Worm (Caenorhabditis elegans) whole organism, L3 larva: ENCODE data around the gene Y82E9BL.3.

Source experiments
- R02D3.7 ChIP-seq: fragments of 150-350 bp; optimal IDR thresholded peaks from 2 replicates; lab custom pipeline; 2014; ENCODE audit warnings: missing biosample characterization, missing genetic modification characterization
- ZK546.5 ChIP-seq: sonication (generic microtip); optimal IDR thresholded peaks from 2 replicates; lab custom pipeline; 2017; ENCODE audit warnings: missing biosample characterization, missing genetic modification characterization
- daf-12 ChIP-seq: fragments of 150-350 bp; optimal IDR thresholded peaks from 2 replicates; lab custom pipeline; 2014; ENCODE audit warnings: missing biosample characterization, missing genetic modification reagents, missing genetic modification characterization
- egl-27 ChIP-seq: sonication (generic microtip); optimal IDR thresholded peaks from 4 replicates; lab custom pipeline; 2017; ENCODE audit warnings: missing biosample characterization, missing genetic modification reagents, missing genetic modification characterization
- jun-1 ChIP-seq: fragments of 150-350 bp; optimal IDR thresholded peaks from 2 replicates; lab custom pipeline; 2014; ENCODE audit warnings: missing biosample characterization, missing genetic modification reagents, missing genetic modification characterization
- unc-62 ChIP-seq: fragments of 150-350 bp; sonication (generic microtip); optimal IDR thresholded peaks from 4 replicates; lab custom pipeline; 2014; ENCODE audit warnings: missing biosample characterization, missing genetic modification reagents, missing genetic modification characterization
- zag-1 ChIP-seq: fragments of 150-350 bp; optimal IDR thresholded peaks from 2 replicates; lab custom pipeline; 2014; ENCODE audit warnings: missing biosample characterization, missing genetic modification characterization
- ztf-4 ChIP-seq: fragments of 150-350 bp; optimal IDR thresholded peaks from 2 replicates; lab custom pipeline; 2014; ENCODE audit warnings: missing biosample characterization, missing genetic modification characterization

ce11 chrIII:1311367-1311766 is 39.3 kb downstream of the Y82E9BL.3 start:
- no peak for TF ChIP-seq unc-62 (GFP tag; lab: Kevin White, UChicago)
- TF ChIP-seq ztf-4 (tag; lab: Kevin White, UChicago) = no peak
- no peak for TF ChIP-seq daf-12 (tag; lab: Kevin White, UChicago)
- TF ChIP-seq jun-1 (tag; lab: Kevin White, UChicago) = no peak
- no peak for TF ChIP-seq zag-1 (tag; lab: Kevin White, UChicago)
- no peak for TF ChIP-seq ZK546.5
- TF ChIP-seq R02D3.7 = no peak
- no peak for TF ChIP-seq egl-27 (tag; lab: Kevin White, UChicago)
